Fruit fly (Drosophila melanogaster): ENCODE measurements around the gene CG12071.

Gene CG12071

DNA sequence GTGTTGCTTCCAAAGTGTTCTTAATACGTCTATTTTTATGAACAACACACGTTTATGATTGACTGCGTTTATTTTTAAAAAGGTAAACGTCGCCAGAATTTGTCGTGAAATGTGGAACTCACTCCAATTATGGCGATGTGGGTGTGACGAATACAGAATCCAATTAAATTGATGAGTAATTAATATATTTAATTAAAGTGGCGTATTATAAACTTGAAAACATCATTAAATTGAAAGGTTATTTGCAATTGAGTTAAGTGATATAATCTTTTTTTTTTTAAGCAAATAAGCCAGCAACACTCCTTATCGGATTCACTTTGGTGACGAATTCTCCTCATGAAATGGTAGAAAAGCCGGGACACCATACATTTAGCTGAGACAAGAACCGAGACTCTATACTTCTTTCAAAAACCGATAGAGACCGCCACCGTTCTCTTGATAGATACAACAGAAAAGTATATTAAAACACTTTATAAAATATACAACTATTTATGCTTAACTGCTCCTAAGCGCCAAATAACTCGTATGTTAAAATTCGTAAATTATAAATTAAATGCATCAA, 10.4 kb downstream of the CG12071 start:
- TF ChIP-seq Eip78C (GFP tag) = peak; percentile 54
- TF ChIP-seq Ets21C (GFP tag; optimal IDR thresholded peaks at IDR 0.05) = no peak

DNA sequence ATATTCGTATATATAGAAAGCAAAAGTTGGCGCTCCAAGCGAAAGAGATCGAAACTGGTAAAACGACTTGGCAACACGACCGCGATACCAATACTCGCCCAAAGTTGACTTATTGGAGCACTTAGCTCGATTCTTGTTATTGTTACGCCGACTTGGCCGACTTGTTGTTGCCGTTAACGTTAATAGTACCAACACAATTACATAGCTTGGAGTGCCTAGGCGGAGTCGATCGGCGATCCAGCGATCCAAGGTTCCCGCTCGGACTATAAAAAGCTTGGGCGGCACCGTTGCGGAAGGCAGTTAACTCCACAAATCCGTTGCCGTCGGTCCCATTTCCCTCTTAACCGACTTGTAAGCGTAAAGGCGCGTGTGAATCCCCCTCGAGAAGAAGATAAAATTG, 13.6 kb downstream of the CG12071 start, which contains the start of gene Cpr100A:
Gene Cpr100A (plus strand): TSS at position 290 of the 400 bp plus-strand sequence.
- TF ChIP-seq CG10631 (GFP tag; optimal IDR thresholded peaks at IDR 0.05) = no peak
- TF ChIP-seq CG11902 (GFP tag; optimal IDR thresholded peaks at IDR 0.05) = no peak
- no peak for TF ChIP-seq topi (GFP tag; optimal IDR thresholded peaks at IDR 0.05)
- peak; percentile 63 for TF ChIP-seq Blimp-1 (GFP tag; optimal IDR thresholded peaks at IDR 0.05)
- peak; percentile 57 for TF ChIP-seq Eip78C (GFP tag)
- no peak for TF ChIP-seq CG6808 (GFP tag; optimal IDR thresholded peaks at IDR 0.05)
- TF ChIP-seq svp (GFP tag) = no peak
- no peak for TF ChIP-seq CG11762 (GFP tag; optimal IDR thresholded peaks at IDR 0.05; ENCODE audit: insufficient read depth)

DNA sequence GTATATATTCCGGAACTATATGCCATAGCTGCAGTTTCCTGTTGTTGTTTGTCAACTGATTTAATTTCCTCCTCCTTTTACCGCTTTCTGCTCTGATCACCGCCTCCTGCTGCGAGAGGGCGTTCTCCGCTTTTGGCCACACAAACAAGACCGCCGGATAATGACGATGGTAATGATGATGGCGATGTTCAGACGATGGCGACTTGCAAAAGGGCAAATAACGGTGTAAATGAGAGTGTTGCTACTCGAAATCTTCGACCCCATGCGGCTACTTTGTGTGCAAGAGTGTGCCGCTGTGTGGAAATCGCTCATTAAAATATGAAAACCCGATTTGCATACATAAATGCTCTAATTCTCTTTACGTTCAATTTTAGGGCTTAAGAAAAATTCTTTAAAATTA, 14.9 kb downstream of the CG12071 start:
- TF ChIP-seq lz (GFP tag; optimal IDR thresholded peaks at IDR 0.05) = no peak
- TF ChIP-seq svp (GFP tag) = peak; percentile 2

DNA sequence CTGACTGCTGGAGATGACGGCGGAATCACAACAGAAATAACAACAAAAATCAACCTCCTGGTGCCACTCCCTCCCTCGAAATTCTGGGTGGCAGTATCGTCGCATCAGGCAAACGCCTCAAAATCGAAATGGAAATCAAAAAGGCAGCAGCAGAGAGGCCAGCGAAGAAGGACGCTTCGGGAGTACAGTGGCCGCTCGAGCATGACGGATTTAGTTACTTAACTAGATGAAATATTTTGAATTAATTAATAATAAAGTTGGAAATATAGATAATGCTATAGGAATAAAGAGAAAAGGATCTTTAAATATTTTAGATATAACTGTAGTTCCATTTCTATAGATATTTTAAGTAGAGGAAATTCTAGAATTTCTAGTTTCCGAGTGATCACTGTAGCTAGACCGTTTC, 15.5 kb downstream of the CG12071 start:
- TF ChIP-seq Eip78C (GFP tag) (peak; percentile 83), Sox102F (GFP tag; optimal IDR thresholded peaks at IDR 0.05) (no peak), CG6808 (GFP tag; optimal IDR thresholded peaks at IDR 0.05) (peak; percentile 6), eg (GFP tag; IDR thresholded peaks at IDR 0.05) (no peak), CG6854 (GFP tag; optimal IDR thresholded peaks at IDR 0.05) (no peak), CG8632 (GFP tag; optimal IDR thresholded peaks at IDR 0.05) (peak; percentile 38), Ets96B (tag; optimal IDR thresholded peaks at IDR 0.05) (peak; percentile 35), svp (GFP tag) (peak; percentile 46), CG6792 (GFP tag; optimal IDR thresholded peaks at IDR 0.05) (no peak), fd59A (GFP tag; optimal IDR thresholded peaks at IDR 0.05) (peak; percentile 26), Eip93F (GFP tag; optimal IDR thresholded peaks at IDR 0.05) (no peak), lz (GFP tag; optimal IDR thresholded peaks at IDR 0.05) (no peak), acj6 (GFP tag; optimal IDR thresholded peaks at IDR 0.05) (peak; percentile 17), CG34406 (GFP tag; optimal IDR thresholded peaks at IDR 0.05) (peak; percentile 31), CG3032 (tag; optimal IDR thresholded peaks at IDR 0.05) (peak; percentile 15), ss (GFP tag; optimal IDR thresholded peaks at IDR 0.05) (peak in 1 of 2 experiments; percentile 50), Ets21C (GFP tag; optimal IDR thresholded peaks at IDR 0.05) (no peak)

DNA sequence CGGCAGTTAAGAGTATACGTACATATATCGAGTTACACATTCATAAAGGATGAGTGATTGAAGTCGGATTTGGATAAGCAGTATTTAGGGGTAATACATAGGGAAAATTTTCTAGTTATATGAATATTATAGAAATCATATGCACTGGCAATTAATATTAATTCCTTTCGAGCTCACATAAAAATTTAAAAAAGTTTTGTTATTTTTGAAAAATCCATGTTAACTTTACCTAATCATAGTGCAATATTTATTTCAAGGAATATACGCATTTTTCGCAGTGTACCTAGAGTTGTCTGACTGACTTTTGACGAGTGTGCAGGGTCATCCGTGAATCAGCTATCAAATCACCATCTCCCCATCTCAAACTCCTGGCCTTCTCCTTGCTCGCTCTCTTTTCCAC, 16.4 kb downstream of the CG12071 start:
- TF ChIP-seq ss (GFP tag; optimal IDR thresholded peaks at IDR 0.05) (peak in 1 of 2 experiments; percentile 58), CG6808 (GFP tag; optimal IDR thresholded peaks at IDR 0.05) (peak; percentile 21), Sox15 (GFP tag; optimal IDR thresholded peaks at IDR 0.05) (peak; percentile 15), dac (GFP tag; optimal IDR thresholded peaks at IDR 0.05) (peak; percentile 9), CG16779 (tag; optimal IDR thresholded peaks at IDR 0.05) (no peak), CG8119 (GFP tag; IDR thresholded peaks at IDR 0.05) (peak; percentile 28; the same call in 1 of the 3 replicates), Ets96B (tag; optimal IDR thresholded peaks at IDR 0.05) (peak; percentile 54), CG7368 (GFP tag; optimal IDR thresholded peaks at IDR 0.05) (no peak), CG6854 (GFP tag; optimal IDR thresholded peaks at IDR 0.05) (no peak), Eip78C (GFP tag) (peak; percentile 87), fd85E (GFP tag; optimal IDR thresholded peaks at IDR 0.05) (no peak), fd59A (GFP tag; optimal IDR thresholded peaks at IDR 0.05) (peak; percentile 40), pdm3 (GFP tag; optimal IDR thresholded peaks at IDR 0.05) (peak; percentile 26), eg (GFP tag; IDR thresholded peaks at IDR 0.05) (no peak), CG34406 (GFP tag; optimal IDR thresholded peaks at IDR 0.05) (peak; percentile 5), CG11762 (GFP tag; optimal IDR thresholded peaks at IDR 0.05; ENCODE audit: insufficient read depth) (peak; percentile 16), CG11902 (GFP tag; optimal IDR thresholded peaks at IDR 0.05) (no peak), achi (GFP tag; optimal IDR thresholded peaks at IDR 0.05) (peak; percentile 17), CG32006 (GFP tag; optimal IDR thresholded peaks at IDR 0.05) (peak; percentile 72), CG15336 (GFP tag; IDR thresholded peaks at IDR 0.05) (no peak), svp (GFP tag) (peak; percentile 36), CG10669 (GFP tag; optimal IDR thresholded peaks at IDR 0.05) (peak; percentile 45), CG8632 (GFP tag; optimal IDR thresholded peaks at IDR 0.05) (peak; percentile 35), CG3032 (tag; optimal IDR thresholded peaks at IDR 0.05) (peak; percentile 34), CG6792 (GFP tag; optimal IDR thresholded peaks at IDR 0.05) (peak; percentile 0), fkh (GFP tag; optimal IDR thresholded peaks at IDR 0.05) (no peak), CG8319 (GFP tag; optimal IDR thresholded peaks at IDR 0.05) (no peak), CG31627 (GFP tag; optimal IDR thresholded peaks at IDR 0.05) (no peak), topi (GFP tag; optimal IDR thresholded peaks at IDR 0.05) (no peak), salr (GFP tag; optimal IDR thresholded peaks at IDR 0.05) (peak in 1 of 2 experiments; percentile 51), net (GFP tag; optimal IDR thresholded peaks at IDR 0.05) (peak; percentile 25), lz (GFP tag; optimal IDR thresholded peaks at IDR 0.05) (no peak), dsx (GFP tag; optimal IDR thresholded peaks at IDR 0.05; ENCODE audit: poor library complexity, severe bottlenecking) (peak; percentile 11)

Measured in whole organism, prepupa.